Fruit fly (Drosophila melanogaster) whole organism, adult: ENCODE results near the gene CG11409.

Source experiments
- CG12768 ChIP-seq: fragments of 200-800 bp; sonication (Bioruptor generic); optimal IDR thresholded peaks from 2 replicates; lab custom pipeline; 2017; ENCODE audit warnings: missing biosample characterization, missing genetic modification characterization, mild to moderate bottlenecking, moderate library complexity, missing genetic modification reagents
- CG14711 ChIP-seq: fragments of 200-800 bp; sonication (Bioruptor generic); optimal IDR thresholded peaks from 2 replicates; lab custom pipeline; 2018; ENCODE audit warnings: missing biosample characterization, mild to moderate bottlenecking, missing genetic modification characterization, moderate library complexity
- CG1620 ChIP-seq: fragments of 200-800 bp; sonication (Bioruptor generic); optimal IDR thresholded peaks from 2 replicates; lab custom pipeline; 2016; ENCODE audit warnings: missing biosample characterization, missing genetic modification characterization
- CG5204 ChIP-seq: fragments of 200-800 bp; sonication (Bioruptor generic); optimal IDR thresholded peaks from 2 replicates; lab custom pipeline; 2016; ENCODE audit warnings: missing biosample characterization, missing genetic modification characterization
- CG7101 ChIP-seq: fragments of 200-800 bp; sonication (Bioruptor generic); optimal IDR thresholded peaks from 2 replicates; lab custom pipeline; 2018; ENCODE audit warnings: missing biosample characterization, mild to moderate bottlenecking, missing genetic modification characterization, moderate library complexity
- Crg-1 ChIP-seq: fragments of 200-800 bp; sonication (Bioruptor generic); optimal IDR thresholded peaks from 2 replicates; lab custom pipeline; 2016; ENCODE audit warnings: missing biosample characterization, missing genetic modification characterization
- Hr96 ChIP-seq: fragments of 200-800 bp; sonication (Bioruptor generic); optimal IDR thresholded peaks from 2 replicates; lab custom pipeline; 2016; ENCODE audit warnings: missing biosample characterization, missing genetic modification characterization
- Mnt ChIP-seq: fragments of 200-800 bp; sonication (Bioruptor generic); optimal IDR thresholded peaks from 2 replicates; lab custom pipeline; 2016; ENCODE audit warnings: missing biosample characterization, mild to moderate bottlenecking, missing genetic modification characterization
- cic ChIP-seq: fragments of 200-800 bp; sonication (Bioruptor generic); optimal IDR thresholded peaks from 2 replicates; lab custom pipeline; 2017; ENCODE audit warnings: missing biosample characterization, mild to moderate bottlenecking, missing genetic modification characterization, moderate library complexity
- cnc ChIP-seq, 2 experiments: fragments of >200 bp; optimal IDR thresholded peaks; 2 replicates each; lab custom pipeline; 2017
- kay ChIP-seq: fragments of 200-800 bp; sonication (Bioruptor generic); peaks from one replicate; lab custom pipeline; 2016; ENCODE audit warnings: missing biosample characterization, missing genetic modification characterization, borderline replicate concordance
- ovo ChIP-seq: fragments of 200-800 bp; sonication (Bioruptor generic); optimal IDR thresholded peaks from 2 replicates; lab custom pipeline; 2016; ENCODE audit warnings: missing biosample characterization, missing genetic modification characterization
- pad ChIP-seq: fragments of 200-800 bp; sonication (Bioruptor generic); optimal IDR thresholded peaks from 3 replicates; lab custom pipeline; 2017; ENCODE audit warnings: missing biosample characterization, missing genetic modification characterization, mild to moderate bottlenecking, moderate library complexity, missing genetic modification reagents
- toe ChIP-seq: fragments of 200-800 bp; sonication (Bioruptor generic); optimal IDR thresholded peaks from 2 replicates; lab custom pipeline; 2016; ENCODE audit warnings: missing biosample characterization, missing genetic modification characterization

dm6 chrX:1357501-1357900 is 16.1 kb upstream of the CG11409 start, which contains the start of gene png:
- no peak for TF ChIP-seq kay (GFP tag; lab: Kevin White, UChicago)
- no peak for TF ChIP-seq Hr96
- no peak for TF ChIP-seq CG7101 (tag; lab: Kevin White, UChicago)
- TF ChIP-seq ovo (GFP tag; lab: Kevin White, UChicago): no peak
- TF ChIP-seq toe: no peak
- TF ChIP-seq CG14711 (tag; lab: Kevin White, UChicago): no peak
- TF ChIP-seq cnc (optimal IDR thresholded peaks at IDR 0.05; lab: Kevin White, UChicago): no peak
- no peak for TF ChIP-seq Mnt (GFP tag; lab: Kevin White, UChicago)
- TF ChIP-seq pad: peak; percentile 16
- no peak for TF ChIP-seq cic (GFP tag; lab: Kevin White, UChicago)
- TF ChIP-seq Crg-1 (GFP tag; lab: Kevin White, UChicago): no peak
- TF ChIP-seq CG1620 (GFP tag; lab: Kevin White, UChicago): no peak
- TF ChIP-seq CG12768 (GFP tag; lab: Kevin White, UChicago): no peak
- TF ChIP-seq CG5204 (GFP tag; lab: Kevin White, UChicago): no peak
